1 fruit fly cellular context compared by ENCODE assay signal in genomic region chr2L:8403286-8404270, dm6.
TF ChIP-seq lines count a peak whose summit lies in the region.

Gene emb (plus strand): TSS chr2L:8403573.

TF ChIP-seq in whole organism, embryonic, 481 proteins besides CTCF, POLR2A, EP300 and RAD21 (continued from another document and continues in another):
- TF ChIP-seq fd64A (GFP tag; optimal IDR thresholded peaks at IDR 0.05; lab: Kevin White, UChicago) (peak; percentile 2), hth (optimal IDR thresholded peaks at IDR 0.05; lab: Kevin White, UChicago) (no peak), Jarid2 (GFP tag; optimal IDR thresholded peaks at IDR 0.05; lab: Kevin White, UChicago) (no peak), CG1603 (tag; optimal IDR thresholded peaks at IDR 0.05; lab: Kevin White, UChicago) (peak; percentile 85), pho (GFP tag; optimal IDR thresholded peaks at IDR 0.05; lab: Kevin White, UChicago) (peak; percentile 65), scrt (GFP tag; optimal IDR thresholded peaks at IDR 0.05; lab: Kevin White, UChicago) (no peak), CG9876 (GFP tag; optimal IDR thresholded peaks at IDR 0.05; lab: Kevin White, UChicago) (peak; percentile 25), nmo (GFP tag; optimal IDR thresholded peaks at IDR 0.05; lab: Kevin White, UChicago) (peak; percentile 77), dmrt11E (tag; optimal IDR thresholded peaks at IDR 0.05; lab: Kevin White, UChicago) (peak; percentile 48), CG8089 (GFP tag; optimal IDR thresholded peaks at IDR 0.05; lab: Kevin White, UChicago) (peak; percentile 43), row (GFP tag; IDR thresholded peaks at IDR 0.05; lab: Robert Waterston, UW) (peak; percentile 76), CG10462 (GFP tag; optimal IDR thresholded peaks at IDR 0.05; lab: Kevin White, UChicago) (no peak), CG18476 (GFP tag; optimal IDR thresholded peaks at IDR 0.05; lab: Kevin White, UChicago) (peak; percentile 41), Gsc (GFP tag; IDR thresholded peaks at IDR 0.05; lab: Robert Waterston, UW) (no peak), bab2 (GFP tag; optimal IDR thresholded peaks at IDR 0.05; lab: Kevin White, UChicago) (peak; percentile 43), Atf3 (GFP tag; optimal IDR thresholded peaks at IDR 0.05; lab: Kevin White, UChicago) (no peak), Asciz (GFP tag; optimal IDR thresholded peaks at IDR 0.05; lab: Kevin White, UChicago) (no peak), Doc3 (GFP tag; IDR thresholded peaks at IDR 0.05; lab: Robert Waterston, UW; ENCODE audit: partially characterized antibody) (peak; percentile 92), so (GFP tag; IDR thresholded peaks at IDR 0.05; lab: Robert Waterston, UW) (no peak), CG10565 (GFP tag; optimal IDR thresholded peaks at IDR 0.05; lab: Kevin White, UChicago) (no peak), tna (GFP tag; IDR thresholded peaks at IDR 0.05; lab: Robert Waterston, UW; ENCODE audit: partially characterized antibody) (peak; percentile 99), chif (GFP tag; optimal IDR thresholded peaks at IDR 0.05; lab: Kevin White, UChicago) (peak; percentile 47 to 52), hbn (GFP tag; IDR thresholded peaks at IDR 0.05; lab: Robert Waterston, UW; ENCODE audit: partially characterized antibody) (peak; percentile 80), Adf1 (GFP tag; IDR thresholded peaks at IDR 0.05; lab: Robert Waterston, UW) (peak; percentile 42; the same call in 1 of the 2 replicates), CG30403 (GFP tag; optimal IDR thresholded peaks at IDR 0.05; lab: Kevin White, UChicago) (peak; percentile 47), slou (GFP tag; optimal IDR thresholded peaks at IDR 0.05; lab: Kevin White, UChicago) (peak; percentile 2), cg (GFP tag; optimal IDR thresholded peaks at IDR 0.05; lab: Kevin White, UChicago) (peak; percentile 99), Atf-2 (GFP tag; optimal IDR thresholded peaks at IDR 0.05; lab: Kevin White, UChicago) (peak; percentile 18), Deaf1 (tag; optimal IDR thresholded peaks at IDR 0.05; lab: Kevin White, UChicago) (no peak), CG4424 (GFP tag; optimal IDR thresholded peaks at IDR 0.05; lab: Kevin White, UChicago) (peak; percentile 73), CG11085 (GFP tag; IDR thresholded peaks at IDR 0.05; lab: Robert Waterston, UW) (no peak), maf-S (GFP tag; optimal IDR thresholded peaks at IDR 0.05; lab: Kevin White, UChicago) (peak; percentile 30), nerfin-2 (GFP tag; IDR thresholded peaks at IDR 0.05; lab: Robert Waterston, UW; ENCODE audit: partially characterized antibody) (peak; percentile 100), CG10274 (GFP tag; optimal IDR thresholded peaks at IDR 0.05; lab: Kevin White, UChicago) (no peak), CG17612 (GFP tag; IDR thresholded peaks at IDR 0.05; lab: Robert Waterston, UW) (no peak), Trl (optimal IDR thresholded peaks at IDR 0.05; lab: Kevin White, UChicago) (no peak), Trl (GFP tag; optimal IDR thresholded peaks at IDR 0.05; lab: Kevin White, UChicago) (peak; percentile 50), CG6791 (GFP tag; IDR thresholded peaks at IDR 0.05; lab: Robert Waterston, UW; ENCODE audit: partially characterized antibody) (peak; percentile 99), dan (GFP tag; IDR thresholded peaks at IDR 0.05; lab: Robert Waterston, UW) (no peak), CG18764 (GFP tag; optimal IDR thresholded peaks at IDR 0.05; lab: Kevin White, UChicago) (peak; percentile 29), CG15601 (tag; optimal IDR thresholded peaks at IDR 0.05; lab: Kevin White, UChicago) (peak; percentile 47), Hr78 (GFP tag; optimal IDR thresholded peaks at IDR 0.05; lab: Kevin White, UChicago) (no peak), Max (GFP tag; optimal IDR thresholded peaks at IDR 0.05; lab: Kevin White, UChicago) (peak; percentile 49), cas (GFP tag; IDR thresholded peaks at IDR 0.05; lab: Robert Waterston, UW) (peak; percentile 18; the same call in 1 of the 2 replicates), bsh (GFP tag; optimal IDR thresholded peaks at IDR 0.05; lab: Kevin White, UChicago) (peak; percentile 7 to 76), CG9727 (GFP tag; optimal IDR thresholded peaks at IDR 0.05; lab: Kevin White, UChicago) (peak; percentile 66), mam (GFP tag; optimal IDR thresholded peaks at IDR 0.05; lab: Kevin White, UChicago) (peak; percentile 62), h (optimal IDR thresholded peaks at IDR 0.05; lab: Kevin White, UChicago) (no peak), Hmx (GFP tag; optimal IDR thresholded peaks at IDR 0.05; lab: Kevin White, UChicago) (no peak), CG8924 (tag; optimal IDR thresholded peaks at IDR 0.05; lab: Kevin White, UChicago) (peak; percentile 44), CG17359 (tag; optimal IDR thresholded peaks at IDR 0.05; lab: Kevin White, UChicago) (peak; percentile 19), insv (GFP tag; optimal IDR thresholded peaks at IDR 0.05; lab: Kevin White, UChicago) (peak in 1 of 2 experiments; percentile 41), hkb (optimal IDR thresholded peaks at IDR 0.05; lab: Kevin White, UChicago) (no peak), hkb (GFP tag; IDR thresholded peaks at IDR 0.05; lab: Robert Waterston, UW) (no peak), danr (GFP tag; IDR thresholded peaks at IDR 0.05; lab: Robert Waterston, UW) (no peak), CG43689 (GFP tag; IDR thresholded peaks at IDR 0.05; lab: Robert Waterston, UW) (no peak), gsb-n (tag; optimal IDR thresholded peaks at IDR 0.05; lab: Kevin White, UChicago) (no peak), MBD-R2 (GFP tag; IDR thresholded peaks at IDR 0.05; lab: Robert Waterston, UW) (peak; percentile 69), ci (GFP tag; IDR thresholded peaks at IDR 0.05; lab: Robert Waterston, UW) (0 out of 3 replicates have a peak, but pooled peaks have one; percentile 15), usp (GFP tag; optimal IDR thresholded peaks at IDR 0.05; lab: Kevin White, UChicago) (no peak), Med (GFP tag; lab: Kevin White, UChicago) (peak; percentile 93), CG15514 (GFP tag; optimal IDR thresholded peaks at IDR 0.05; lab: Kevin White, UChicago) (peak; percentile 91), Dad (GFP tag; optimal IDR thresholded peaks at IDR 0.05; lab: Kevin White, UChicago) (peak; percentile 52), CHES-1-like (GFP tag; optimal IDR thresholded peaks at IDR 0.05; lab: Kevin White, UChicago) (peak; percentile 71), CG33557 (GFP tag; optimal IDR thresholded peaks at IDR 0.05; lab: Kevin White, UChicago) (no peak), lbe (GFP tag; optimal IDR thresholded peaks at IDR 0.05; lab: Kevin White, UChicago) (peak; percentile 7), Lpt (GFP tag; optimal IDR thresholded peaks at IDR 0.05; lab: Kevin White, UChicago) (no peak), CG15479 (GFP tag; optimal IDR thresholded peaks at IDR 0.05; lab: Kevin White, UChicago) (no peak), CG5245 (GFP tag; optimal IDR thresholded peaks at IDR 0.05; lab: Kevin White, UChicago) (no peak), tio (GFP tag; optimal IDR thresholded peaks at IDR 0.05; lab: Kevin White, UChicago) (no peak), CG13296 (GFP tag; optimal IDR thresholded peaks at IDR 0.05; lab: Kevin White, UChicago) (no peak), tgo (GFP tag; IDR thresholded peaks at IDR 0.05; lab: Robert Waterston, UW) (no peak), CG6689 (GFP tag; IDR thresholded peaks at IDR 0.05; lab: Robert Waterston, UW) (0 out of 2 replicates have a peak, but pooled peaks have one; percentile 34), Tbp (GFP tag; optimal IDR thresholded peaks at IDR 0.05; lab: Kevin White, UChicago) (no peak), Xrp1 (GFP tag; IDR thresholded peaks at IDR 0.05; lab: Robert Waterston, UW) (peak; percentile 37; the same call in 1 of the 2 replicates), ham (GFP tag; IDR thresholded peaks at IDR 0.05; lab: Robert Waterston, UW) (no peak), gem (tag; optimal IDR thresholded peaks at IDR 0.05; lab: Kevin White, UChicago) (no peak), CG18599 (GFP tag; optimal IDR thresholded peaks at IDR 0.05; lab: Kevin White, UChicago) (no peak), zfh2 (GFP tag; optimal IDR thresholded peaks at IDR 0.05; lab: Kevin White, UChicago) (peak; percentile 60), CG2202 (tag; optimal IDR thresholded peaks at IDR 0.05; lab: Kevin White, UChicago) (peak; percentile 11), CG5953 (GFP tag; IDR thresholded peaks at IDR 0.05; lab: Robert Waterston, UW) (no peak), CG6854 (GFP tag; optimal IDR thresholded peaks at IDR 0.05; lab: Kevin White, UChicago) (no peak), amos (GFP tag; IDR thresholded peaks at IDR 0.05; lab: Robert Waterston, UW; ENCODE audit: partially characterized antibody) (peak; percentile 94), Hr3 (GFP tag; optimal IDR thresholded peaks at IDR 0.05; lab: Kevin White, UChicago) (peak; percentile 43), sc (optimal IDR thresholded peaks at IDR 0.05; lab: Kevin White, UChicago) (no peak), sc (GFP tag; optimal IDR thresholded peaks at IDR 0.05; lab: Kevin White, UChicago) (no peak), CG11398 (GFP tag; optimal IDR thresholded peaks at IDR 0.05; lab: Kevin White, UChicago) (no peak), CG30431 (GFP tag; optimal IDR thresholded peaks at IDR 0.05; lab: Kevin White, UChicago) (no peak), CG10431 (GFP tag; optimal IDR thresholded peaks at IDR 0.05; lab: Kevin White, UChicago) (no peak), Fer2 (tag; optimal IDR thresholded peaks at IDR 0.05; lab: Kevin White, UChicago) (no peak), CG2199 (GFP tag; IDR thresholded peaks at IDR 0.05; lab: Robert Waterston, UW) (no peak), B-H2 (GFP tag; optimal IDR thresholded peaks at IDR 0.05; lab: Kevin White, UChicago) (peak; percentile 64), Hand (GFP tag; optimal IDR thresholded peaks at IDR 0.05; lab: Kevin White, UChicago) (no peak), ind (GFP tag; optimal IDR thresholded peaks at IDR 0.05; lab: Kevin White, UChicago) (peak; percentile 37), CG1529 (GFP tag; optimal IDR thresholded peaks at IDR 0.05; lab: Kevin White, UChicago) (no peak), CG7928 (GFP tag; optimal IDR thresholded peaks at IDR 0.05; lab: Kevin White, UChicago) (peak; percentile 93), HLH54F (GFP tag; optimal IDR thresholded peaks at IDR 0.05; lab: Kevin White, UChicago) (peak; percentile 58), CG15011 (GFP tag; optimal IDR thresholded peaks at IDR 0.05; lab: Kevin White, UChicago) (no peak), PHDP (tag; optimal IDR thresholded peaks at IDR 0.05; lab: Kevin White, UChicago) (no peak), CG1602 (GFP tag; optimal IDR thresholded peaks at IDR 0.05; lab: Kevin White, UChicago) (peak; percentile 33), GATAe (GFP tag; conservative IDR thresholded peaks at IDR 0.05; lab: Robert Waterston, UW) (no peak), salm (tag; optimal IDR thresholded peaks at IDR 0.05; lab: Kevin White, UChicago) (no peak), CG15696 (tag; optimal IDR thresholded peaks at IDR 0.05; lab: Kevin White, UChicago) (no peak), Oaz (GFP tag; IDR thresholded peaks at IDR 0.05; lab: Robert Waterston, UW) (no peak), CG9609 (GFP tag; optimal IDR thresholded peaks at IDR 0.05; lab: Kevin White, UChicago) (peak; percentile 40), Dfd (GFP tag; optimal IDR thresholded peaks at IDR 0.05; lab: Kevin White, UChicago) (no peak), CG12391 (tag; optimal IDR thresholded peaks at IDR 0.05; lab: Kevin White, UChicago) (peak; percentile 80), CG11504 (tag; optimal IDR thresholded peaks at IDR 0.05; lab: Kevin White, UChicago) (no peak), Fer1 (GFP tag; optimal IDR thresholded peaks at IDR 0.05; lab: Kevin White, UChicago) (no peak), gsb (GFP tag; IDR thresholded peaks at IDR 0.05; lab: Robert Waterston, UW) (no peak), Kr (GFP tag; optimal IDR thresholded peaks at IDR 0.05; lab: Kevin White, UChicago) (no peak), prd (optimal IDR thresholded peaks at IDR 0.05; lab: Kevin White, UChicago) (no peak), prd (GFP tag; IDR thresholded peaks at IDR 0.05; lab: Robert Waterston, UW) (peak; percentile 31; the same call in 1 of the 3 replicates), tx (GFP tag; optimal IDR thresholded peaks at IDR 0.05; lab: Kevin White, UChicago) (peak; percentile 44), CG7357 (GFP tag; IDR thresholded peaks at IDR 0.05; lab: Robert Waterston, UW) (no peak), kah (GFP tag; optimal IDR thresholded peaks at IDR 0.05; lab: Kevin White, UChicago) (peak; percentile 27), Mrtf (GFP tag; IDR thresholded peaks at IDR 0.05; lab: Robert Waterston, UW) (no peak), Sin3A (optimal IDR thresholded peaks at IDR 0.05; lab: Kevin White, UChicago) (peak; percentile 82), zfh1 (GFP tag; IDR thresholded peaks at IDR 0.05; lab: Robert Waterston, UW) (peak; percentile 36; the same call in 1 of the 3 replicates), CG11723 (GFP tag; optimal IDR thresholded peaks at IDR 0.05; lab: Kevin White, UChicago) (no peak), sens-2 (GFP tag; IDR thresholded peaks at IDR 0.05; lab: Robert Waterston, UW) (no peak), dmrt99B (tag; optimal IDR thresholded peaks at IDR 0.05; lab: Kevin White, UChicago) (no peak), Gug (GFP tag; IDR thresholded peaks at IDR 0.05; lab: Robert Waterston, UW) (no peak), E2f1 (GFP tag; IDR thresholded peaks at IDR 0.05; lab: Robert Waterston, UW) (no peak), nerfin-1 (tag; optimal IDR thresholded peaks at IDR 0.05; lab: Kevin White, UChicago) (peak; percentile 89), sisA (GFP tag; IDR thresholded peaks at IDR 0.05; lab: Robert Waterston, UW) (no peak), CG2678 (tag; optimal IDR thresholded peaks at IDR 0.05; lab: Kevin White, UChicago) (no peak), CG9932 (GFP tag; IDR thresholded peaks at IDR 0.05; lab: Robert Waterston, UW) (peak; percentile 62), crp (GFP tag; optimal IDR thresholded peaks at IDR 0.05; lab: Kevin White, UChicago) (peak in 1 of 2 experiments; percentile 21), ATbp (GFP tag; optimal IDR thresholded peaks at IDR 0.05; lab: Kevin White, UChicago) (no peak), CG14441 (GFP tag; IDR thresholded peaks at IDR 0.05; lab: Robert Waterston, UW) (peak; percentile 30; the same call in 1 of the 2 replicates), CG1024 (GFP tag; IDR thresholded peaks at IDR 0.05; lab: Robert Waterston, UW) (no peak), lmd (GFP tag; IDR thresholded peaks at IDR 0.05; lab: Robert Waterston, UW) (peak; percentile 21; the same call in 1 of the 2 replicates), Sox102F (GFP tag; optimal IDR thresholded peaks at IDR 0.05; lab: Kevin White, UChicago) (no peak), cato (GFP tag; optimal IDR thresholded peaks at IDR 0.05; lab: Kevin White, UChicago; ENCODE audit: borderline replicate concordance) (peak; percentile 13)
